Fruit fly (Drosophila melanogaster) whole organism: ENCODE measurements around the gene mthl1.

ENCODE experiments used
- CG8478 ChIP-seq: fragments of >200 bp; optimal IDR thresholded peaks from 2 replicates; lab custom pipeline; 2018; ENCODE audit warnings: inconsistent platforms
- Dll ChIP-seq: fragments of >200 bp; optimal IDR thresholded peaks from 2 replicates; lab custom pipeline; 2017
- EcR ChIP-seq, 2 experiments: fragments of >200 bp; optimal IDR thresholded peaks; 2 replicates each; lab custom pipeline; 2017; ENCODE audit warnings: missing biosample characterization in 2 of 2, missing genetic modification characterization in 2 of 2, missing genetic modification reagents in 2 of 2
- pan ChIP-seq: fragments of >200 bp; optimal IDR thresholded peaks from 2 replicates; lab custom pipeline; 2017
- psq ChIP-seq: fragments of >200 bp; optimal IDR thresholded peaks from 2 replicates; lab custom pipeline; 2017
- usp ChIP-seq: fragments of >200 bp; optimal IDR thresholded peaks from 2 replicates; lab custom pipeline; 2017; ENCODE audit warnings: missing biosample characterization, missing genetic modification characterization, mixed read lengths

Gene mthl1

DNA sequence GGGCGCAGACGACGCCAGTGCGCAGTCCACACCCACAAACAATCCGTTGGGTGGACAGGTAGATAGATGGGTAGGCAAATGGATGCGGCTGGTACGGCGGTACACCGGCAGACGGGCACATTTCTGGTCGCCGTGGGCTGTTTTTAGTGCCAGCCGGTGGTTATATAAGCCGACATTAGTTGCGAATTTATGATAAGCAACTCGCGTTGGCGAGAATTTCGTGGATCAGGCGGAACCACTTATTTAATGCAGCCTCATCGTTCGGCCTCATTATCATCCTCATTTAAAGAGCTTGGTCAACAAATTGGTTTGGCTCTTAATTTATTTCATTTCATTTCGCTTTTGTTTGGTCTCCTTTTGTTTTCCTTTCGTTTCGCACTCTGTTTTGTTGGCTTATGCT lies 22.0 kb upstream of the mthl1 start:
- no peak for TF ChIP-seq pan
- TF ChIP-seq EcR (GFP tag; optimal IDR thresholded peaks at IDR 0.05; lab: Kevin White, UChicago): no peak

DNA sequence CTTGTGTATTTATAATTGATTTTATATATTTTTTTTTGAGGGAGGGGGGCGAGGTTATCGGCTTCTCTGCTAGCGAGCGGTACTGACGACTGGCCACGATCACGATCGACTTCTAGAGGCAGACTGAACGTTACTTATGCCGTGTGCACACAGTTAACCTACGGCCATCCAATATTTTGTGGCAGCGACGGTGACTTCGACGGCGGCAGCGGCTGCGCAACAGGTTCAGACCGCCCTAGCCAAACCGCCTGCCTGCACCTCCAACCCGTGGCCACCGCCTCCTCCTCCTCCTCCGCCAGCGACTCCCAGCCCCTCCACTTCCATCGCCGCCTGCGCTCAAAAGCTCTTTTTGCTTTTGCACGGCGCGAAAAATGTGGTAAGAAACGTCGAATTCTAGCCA lies 19.3 kb upstream of the mthl1 start, which contains the start of gene CG9782:
CG9782 (minus strand) TSS at position 128 of the 400 bp plus-strand sequence.
- no peak for TF ChIP-seq EcR (GFP tag; optimal IDR thresholded peaks at IDR 0.05; lab: Kevin White, UChicago)
- no peak for TF ChIP-seq Dll (lab: Kevin White, UChicago)
- TF ChIP-seq usp (GFP tag; lab: Kevin White, UChicago): no peak

DNA sequence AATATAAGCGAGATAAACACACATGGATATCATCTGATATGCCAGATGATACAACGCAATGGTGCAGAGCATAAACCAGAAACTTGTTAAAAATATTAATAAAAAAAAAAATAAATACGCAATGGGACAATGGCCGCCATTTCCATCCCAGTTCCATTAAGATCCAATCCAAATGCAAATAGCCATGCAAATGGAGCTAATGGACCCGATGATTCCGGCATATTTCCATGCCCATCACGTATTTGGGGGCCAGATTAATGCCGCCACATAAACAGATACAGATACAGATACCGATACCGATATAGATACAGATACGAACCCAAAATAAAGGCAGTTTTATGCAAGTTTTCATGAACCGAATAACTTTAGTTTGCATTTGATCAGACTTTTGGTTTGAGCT lies 17.2 kb upstream of the mthl1 start:
- no peak for TF ChIP-seq Dll (lab: Kevin White, UChicago)
- no peak for TF ChIP-seq psq (lab: Kevin White, UChicago)
- no peak for TF ChIP-seq EcR (GFP tag; optimal IDR thresholded peaks at IDR 0.05; lab: Kevin White, UChicago)
- no peak for TF ChIP-seq usp (GFP tag; lab: Kevin White, UChicago)
- no peak for TF ChIP-seq CG8478 (lab: Kevin White, UChicago)
- no peak for TF ChIP-seq pan

DNA sequence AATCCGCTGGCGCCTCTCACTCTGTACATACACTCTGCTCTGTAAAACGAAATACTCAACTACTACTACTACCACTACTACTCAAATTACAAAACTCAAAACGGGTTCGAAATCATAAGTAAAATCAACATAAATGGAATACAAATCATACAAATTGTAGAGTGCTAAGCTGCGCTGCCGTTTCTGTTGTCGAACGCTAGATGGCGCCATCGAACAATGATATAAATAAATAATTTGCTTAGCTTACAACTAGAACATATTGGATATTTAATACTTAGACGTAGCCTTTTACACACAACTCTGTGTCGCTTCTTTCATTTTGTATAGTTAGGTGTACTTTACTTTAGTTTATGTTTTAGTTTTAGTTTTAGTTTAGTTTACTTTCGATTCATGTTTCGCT lies 16.2 kb upstream of the mthl1 start:
- no peak for TF ChIP-seq psq (lab: Kevin White, UChicago)

DNA sequence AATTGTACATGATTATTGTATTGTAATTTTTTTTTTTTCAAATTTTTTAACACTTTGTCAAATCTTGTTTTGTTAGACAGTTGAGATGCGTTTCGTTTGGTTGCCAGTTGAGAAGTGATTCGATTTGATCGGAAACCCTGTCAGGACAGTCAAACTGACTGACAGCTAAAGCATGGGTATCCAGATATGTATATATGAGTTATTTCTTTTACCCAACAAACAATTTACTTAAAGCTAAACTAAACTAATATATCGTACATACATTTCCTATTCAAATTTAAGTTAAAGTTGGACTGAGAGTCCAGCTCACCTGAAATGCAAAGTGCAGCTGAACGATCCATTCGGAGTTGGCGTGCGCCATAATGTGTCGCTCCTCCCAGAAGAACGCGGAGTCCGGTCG lies 8.6 kb upstream of the mthl1 start, which contains the start of gene CG9777:
CG9777 (minus strand) TSS at position 101 of the 400 bp plus-strand sequence.
- TF ChIP-seq EcR (GFP tag; optimal IDR thresholded peaks at IDR 0.05; lab: Kevin White, UChicago): no peak
- no peak for TF ChIP-seq pan
- TF ChIP-seq Dll (lab: Kevin White, UChicago): no peak
- no peak for TF ChIP-seq usp (GFP tag; lab: Kevin White, UChicago)
- TF ChIP-seq CG8478 (lab: Kevin White, UChicago): no peak
- no peak for TF ChIP-seq psq (lab: Kevin White, UChicago)

DNA sequence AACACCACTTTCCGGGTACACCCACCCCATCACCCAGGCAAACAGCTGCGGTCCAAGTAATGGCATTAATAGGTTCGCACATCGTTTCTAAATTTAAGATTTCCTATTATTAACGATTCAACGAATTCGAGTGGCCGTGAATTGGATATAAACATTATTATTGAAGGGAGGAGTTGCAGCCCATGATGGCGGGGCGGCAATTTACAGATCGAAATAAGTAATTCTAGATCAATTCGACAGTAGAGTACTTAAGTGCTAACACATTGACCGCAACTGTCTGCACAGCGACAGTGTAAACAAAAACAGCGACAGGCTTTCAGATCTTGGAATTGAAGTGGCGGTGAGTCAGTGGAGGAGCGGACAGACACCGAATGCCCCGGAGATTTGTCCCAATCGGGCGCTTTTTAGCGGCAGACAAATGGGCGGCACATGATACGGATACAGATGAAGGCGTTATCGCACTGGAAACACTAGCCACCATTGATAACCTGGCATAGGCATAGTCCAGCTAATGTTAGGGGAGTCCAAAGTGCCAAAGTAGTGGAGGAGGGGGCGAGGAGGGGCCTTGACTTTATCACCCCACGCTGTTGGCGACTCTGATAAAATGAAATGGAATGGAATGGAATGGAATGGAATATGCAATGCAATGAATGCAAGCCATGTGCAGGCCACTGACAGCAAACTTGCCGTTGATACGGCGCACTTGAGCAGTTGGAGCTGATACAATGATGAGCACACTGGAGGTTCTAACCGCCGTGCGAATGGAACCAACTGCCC lies 7.4 kb upstream of the mthl1 start:
- TF ChIP-seq usp (GFP tag; lab: Kevin White, UChicago) (no peak), EcR (GFP tag; optimal IDR thresholded peaks at IDR 0.05; lab: Kevin White, UChicago) (no peak), pan (no peak)

DNA sequence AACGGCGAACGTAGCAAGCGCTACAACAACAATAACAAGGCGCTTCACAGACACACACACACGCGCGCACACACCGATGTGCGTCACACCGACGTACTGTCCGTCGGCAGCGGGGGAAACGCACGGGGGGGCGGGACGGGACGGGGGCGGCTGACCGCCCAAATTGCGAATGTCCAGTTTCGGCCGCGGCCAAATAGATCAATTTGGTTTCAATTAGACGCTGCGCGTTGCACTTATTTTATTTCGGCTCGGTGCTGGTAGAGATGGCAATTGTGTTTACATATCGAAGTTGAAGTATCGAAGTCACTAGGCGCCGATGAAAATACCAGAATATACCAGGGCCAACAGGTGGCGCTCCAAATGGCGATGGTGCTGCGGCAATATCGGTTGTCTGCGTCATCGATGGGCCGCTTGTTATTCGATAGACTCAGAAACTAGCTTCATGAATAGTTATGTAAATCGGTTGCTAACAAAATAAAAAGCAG lies 3.6 kb upstream of the mthl1 start, which contains the start of gene Rok:
Rok (minus strand) TSS at position 309 of the 485 bp plus-strand sequence.
- TF ChIP-seq psq (lab: Kevin White, UChicago) (no peak), pan (no peak), EcR (GFP tag; optimal IDR thresholded peaks at IDR 0.05; lab: Kevin White, UChicago) (no peak), usp (GFP tag; lab: Kevin White, UChicago) (no peak), Dll (lab: Kevin White, UChicago) (no peak), CG8478 (lab: Kevin White, UChicago) (no peak)

DNA sequence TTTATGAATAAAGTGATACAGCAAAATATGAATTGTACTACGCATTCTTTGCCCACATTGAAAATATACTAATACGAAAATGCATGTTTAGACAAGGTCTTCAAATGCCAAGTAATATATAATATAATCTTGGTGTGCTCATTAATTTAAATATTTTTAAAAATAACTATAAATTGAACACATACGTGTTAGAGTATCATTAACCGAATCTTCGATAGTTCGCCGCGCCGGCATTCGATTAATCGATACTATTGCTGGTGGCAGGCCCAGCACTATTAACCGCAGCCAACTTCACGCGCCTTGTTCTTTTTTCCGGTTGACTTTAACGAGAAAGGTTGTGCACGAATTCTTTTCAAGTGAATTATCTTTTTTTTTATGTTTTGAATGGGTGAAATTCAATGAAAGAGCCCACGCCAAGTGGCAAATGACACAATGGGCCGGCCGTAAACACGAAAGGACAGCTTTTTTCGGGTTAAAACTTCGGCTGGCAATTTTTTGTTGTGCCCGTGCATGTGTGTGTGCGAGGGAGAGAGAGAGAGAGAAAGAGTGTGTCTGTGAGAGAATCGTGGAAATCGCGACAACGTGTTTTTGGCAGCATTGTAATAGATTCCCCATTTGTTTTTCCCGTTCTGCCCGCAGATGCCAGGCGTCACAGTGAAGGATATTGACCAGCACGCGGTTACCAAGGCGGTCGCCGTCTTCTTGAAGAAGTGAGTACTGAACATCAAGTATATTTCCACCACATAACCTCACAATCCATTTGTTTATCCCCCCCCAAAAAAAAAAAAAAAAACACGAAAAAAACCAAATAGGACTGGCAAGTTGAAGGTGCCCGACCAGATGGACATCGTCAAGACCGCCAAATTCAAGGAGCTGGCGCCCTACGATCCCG lies 2.9 kb upstream of the mthl1 start, which contains the start of gene RpS19a:
RpS19a (plus strand) TSS at position 301 of the 892 bp plus-strand sequence.
- TF ChIP-seq EcR (GFP tag; optimal IDR thresholded peaks at IDR 0.05; lab: Kevin White, UChicago): no peak
- no peak for TF ChIP-seq CG8478 (lab: Kevin White, UChicago)
- no peak for TF ChIP-seq pan
- TF ChIP-seq Dll (lab: Kevin White, UChicago): no peak
- no peak for TF ChIP-seq usp (GFP tag; lab: Kevin White, UChicago)
- no peak for TF ChIP-seq psq (lab: Kevin White, UChicago)

DNA sequence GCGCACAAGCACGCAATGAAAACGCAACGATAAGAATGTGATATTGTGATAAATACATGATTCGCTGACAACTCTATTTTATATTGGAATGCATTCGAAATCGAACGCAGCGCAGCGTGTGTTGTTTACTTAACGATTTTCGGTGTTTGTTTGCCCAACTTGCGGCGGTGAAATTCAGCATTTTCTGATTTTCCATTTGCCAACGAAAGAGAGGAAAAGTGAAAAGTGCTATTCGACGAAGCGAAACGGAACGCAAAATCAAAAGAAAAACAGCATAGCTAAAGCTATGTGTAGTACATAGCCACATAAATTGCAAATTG lies 293 bp downstream of the mthl1 start:
- no peak for TF ChIP-seq psq (lab: Kevin White, UChicago)
- TF ChIP-seq CG8478 (lab: Kevin White, UChicago): no peak
- no peak for TF ChIP-seq Dll (lab: Kevin White, UChicago)

DNA sequence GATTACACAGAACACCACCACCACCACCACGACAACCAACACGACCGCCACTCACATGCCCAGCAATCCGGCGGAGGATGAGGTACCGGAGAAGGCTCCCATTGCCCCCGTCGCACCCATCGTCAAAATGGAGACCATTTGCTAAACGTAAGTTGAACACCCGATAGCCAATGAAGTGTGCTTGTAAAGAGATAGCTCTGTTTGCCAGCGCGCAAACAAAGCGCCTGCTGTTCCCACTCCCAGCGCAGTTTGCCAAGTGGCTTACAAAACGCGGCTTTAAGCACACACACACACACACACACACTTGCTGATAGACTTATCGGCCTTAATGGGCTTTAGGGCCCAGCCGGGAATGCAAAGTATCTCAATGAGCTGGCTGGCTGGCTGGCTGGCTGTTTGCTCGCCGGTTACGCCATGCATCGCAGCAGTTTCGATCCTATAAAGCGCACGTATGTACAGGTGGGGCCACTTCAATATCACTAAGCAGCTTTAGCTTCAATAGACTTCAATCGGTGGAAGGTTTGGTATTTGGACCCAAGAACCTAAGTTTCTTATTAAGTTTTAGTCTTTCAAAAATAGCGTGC lies 2.7 kb downstream of the mthl1 start:
- TF ChIP-seq pan (no peak), CG8478 (lab: Kevin White, UChicago) (no peak), Dll (lab: Kevin White, UChicago) (no peak), usp (GFP tag; lab: Kevin White, UChicago) (no peak), EcR (GFP tag; optimal IDR thresholded peaks at IDR 0.05; lab: Kevin White, UChicago) (no peak), psq (lab: Kevin White, UChicago) (no peak)

DNA sequence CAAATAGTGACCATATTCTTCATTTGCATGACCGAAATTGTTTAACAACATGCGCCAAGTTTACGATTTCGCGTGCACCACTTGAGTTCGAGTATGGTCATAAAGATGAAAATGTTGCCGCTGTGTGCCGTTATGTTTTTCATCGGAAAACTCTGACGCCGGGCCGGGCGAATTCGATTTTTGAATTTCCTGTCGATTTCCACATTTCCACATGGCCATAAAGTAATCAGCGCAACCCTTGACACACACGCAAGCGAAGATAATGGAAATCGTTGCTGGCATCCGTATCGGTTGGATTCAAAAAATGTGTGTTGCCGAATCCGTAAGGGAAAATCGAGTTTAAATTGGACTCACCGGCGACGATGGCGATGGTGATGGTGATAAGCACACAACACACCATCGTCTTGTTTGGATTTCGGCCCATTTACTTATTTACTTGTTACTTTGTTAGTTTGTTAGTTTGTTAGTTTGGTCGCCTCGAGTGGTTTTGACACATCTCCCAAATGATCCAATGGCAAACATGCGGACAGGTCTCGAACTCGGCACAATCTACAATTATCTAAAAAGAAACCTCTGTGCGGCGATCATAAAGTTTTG lies 3.9 kb downstream of the mthl1 start:
- no peak for TF ChIP-seq usp (GFP tag; lab: Kevin White, UChicago)
- TF ChIP-seq EcR (GFP tag; optimal IDR thresholded peaks at IDR 0.05; lab: Kevin White, UChicago): no peak
- TF ChIP-seq psq (lab: Kevin White, UChicago): no peak
- no peak for TF ChIP-seq pan
- TF ChIP-seq CG8478 (lab: Kevin White, UChicago): no peak
- TF ChIP-seq Dll (lab: Kevin White, UChicago): no peak
